Worm (Caenorhabditis elegans) whole organism, midembryonic: ENCODE measurements around the gene F49E8.7.

ENCODE experiments used
- T22C8.4 ChIP-seq: fragments of 200-800 bp; sonication (Bioruptor generic); IDR thresholded peaks from 2 replicates; pipeline ENCODE4 v1.3.6; 2022; ENCODE audit warnings: missing genetic modification characterization, missing compliant biosample characterization
- cog-1 ChIP-seq: sonication (generic microtip); optimal IDR thresholded peaks from 2 replicates; lab custom pipeline; 2016; ENCODE audit warnings: missing genetic modification characterization, missing compliant biosample characterization
- flt-1 ChIP-seq: fragments of 200-800 bp; sonication (Bioruptor generic); IDR thresholded peaks from 2 replicates; pipeline ENCODE4 v1.3.6; 2022; ENCODE audit warnings: missing genetic modification characterization, missing compliant biosample characterization
- klf-2 ChIP-seq: fragments of 200-800 bp; sonication (Bioruptor generic); conservative IDR thresholded peaks from 2 replicates; pipeline ENCODE4 v1.3.6; 2022; ENCODE audit warnings: missing genetic modification reagents, missing genetic modification characterization, missing compliant biosample characterization
- med-1 ChIP-seq: sonication (generic microtip); optimal IDR thresholded peaks from 2 replicates; lab custom pipeline; 2017; ENCODE audit warnings: missing genetic modification characterization, mild to moderate bottlenecking, missing compliant biosample characterization, antibody characterized with exemption, missing genetic modification reagents; ENCODE audit not compliant: insufficient read depth
- ref-1 ChIP-seq: fragments of 200-800 bp; sonication (Bioruptor generic); conservative IDR thresholded peaks from 2 replicates; pipeline ENCODE4 v1.3.6; 2022; ENCODE audit warnings: missing genetic modification reagents, missing genetic modification characterization, missing compliant biosample characterization
- tab-1 ChIP-seq: fragments of 200-800 bp; sonication (Bioruptor generic); IDR thresholded peaks from 2 replicates; pipeline ENCODE4 v1.3.6; 2022; ENCODE audit warnings: missing genetic modification characterization, missing compliant biosample characterization
- ztf-23 ChIP-seq: fragments of 200-800 bp; sonication (Bioruptor generic); IDR thresholded peaks from 2 replicates; pipeline ENCODE4 v1.3.6; 2022; ENCODE audit warnings: missing genetic modification reagents, missing genetic modification characterization, missing compliant biosample characterization
- ztf-29 ChIP-seq: fragments of 200-800 bp; sonication (Bioruptor generic); IDR thresholded peaks from 2 replicates; pipeline ENCODE4 v1.3.6; 2022; ENCODE audit warnings: missing genetic modification reagents, missing genetic modification characterization, missing compliant biosample characterization

Gene F49E8.7

DNA sequence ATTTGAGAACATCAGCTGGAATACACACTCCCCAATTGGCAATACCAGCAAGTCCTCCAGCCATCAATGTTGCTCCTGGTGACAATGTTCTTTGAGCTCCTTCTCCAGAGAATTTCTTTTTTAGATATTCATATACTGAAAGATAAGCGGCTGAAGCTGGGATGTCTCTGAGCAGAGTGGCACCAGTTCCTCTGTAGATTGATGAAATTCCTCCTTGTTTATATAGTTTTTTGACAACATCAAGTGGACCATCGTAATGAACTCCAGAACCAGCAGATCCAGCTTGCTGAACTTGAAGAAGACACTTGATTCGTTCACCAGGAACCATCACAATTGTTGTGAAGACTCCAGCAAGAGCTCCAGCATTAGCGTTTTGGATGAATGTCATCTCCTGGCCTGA is 4.1 kb downstream of the F49E8.7 start:
- no peak for TF ChIP-seq ref-1 (GFP tag; lab: Robert Waterston, UW)
- TF ChIP-seq klf-2 (GFP tag; lab: Robert Waterston, UW), result no peak
- no peak for TF ChIP-seq ztf-29 (GFP tag; lab: Robert Waterston, UW)
- no peak for TF ChIP-seq cog-1 (tag; lab: Kevin White, UChicago)

DNA sequence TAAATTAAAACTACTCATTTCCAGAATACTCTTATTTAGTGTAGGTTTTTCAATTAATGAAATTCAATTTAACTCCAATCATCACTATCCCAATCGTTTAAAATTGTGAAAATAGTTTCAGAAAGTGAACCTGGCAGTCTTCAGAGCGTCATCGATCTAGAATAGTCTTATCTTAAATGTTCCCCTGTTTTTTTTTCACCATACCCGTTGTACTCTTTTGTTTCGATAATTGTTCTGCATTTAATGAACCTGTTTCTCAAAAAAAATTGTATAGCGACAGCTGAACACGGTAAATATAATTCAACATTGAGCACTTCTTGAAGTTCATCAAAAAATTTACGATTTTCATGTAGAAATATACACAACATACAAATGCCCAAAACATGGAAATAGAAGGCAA is 4.9 kb downstream of the F49E8.7 start:
- TF ChIP-seq klf-2 (GFP tag; lab: Robert Waterston, UW) (no peak), cog-1 (tag; lab: Kevin White, UChicago) (no peak), ref-1 (GFP tag; lab: Robert Waterston, UW) (no peak), flt-1 (GFP tag; lab: Robert Waterston, UW) (no peak)

DNA sequence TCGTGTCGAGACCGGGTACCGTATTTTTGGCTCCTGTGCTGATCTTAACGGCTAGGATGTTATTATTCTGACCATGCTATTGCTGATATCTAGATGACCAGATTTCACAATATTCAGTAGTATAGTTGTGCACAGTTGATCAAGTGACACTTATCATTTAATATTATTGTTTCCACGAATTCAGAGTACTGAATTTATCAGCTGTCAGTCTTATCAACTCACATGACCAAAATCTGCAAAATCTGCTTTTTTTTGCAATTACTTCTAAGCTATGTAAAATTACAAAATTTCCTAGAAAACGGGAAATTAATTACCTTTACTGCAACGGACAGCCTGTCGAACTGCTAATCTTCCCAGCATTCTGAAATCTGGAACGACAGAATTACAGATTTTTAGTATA is 5.7 kb downstream of the F49E8.7 start, which contains the start of gene pam-1:
TSS of gene pam-1 (minus strand) at position 368 of the 400 bp plus-strand sequence.
- TF ChIP-seq tab-1 (GFP tag; lab: Robert Waterston, UW) (no peak), cog-1 (tag; lab: Kevin White, UChicago) (no peak), med-1 (no peak)

DNA sequence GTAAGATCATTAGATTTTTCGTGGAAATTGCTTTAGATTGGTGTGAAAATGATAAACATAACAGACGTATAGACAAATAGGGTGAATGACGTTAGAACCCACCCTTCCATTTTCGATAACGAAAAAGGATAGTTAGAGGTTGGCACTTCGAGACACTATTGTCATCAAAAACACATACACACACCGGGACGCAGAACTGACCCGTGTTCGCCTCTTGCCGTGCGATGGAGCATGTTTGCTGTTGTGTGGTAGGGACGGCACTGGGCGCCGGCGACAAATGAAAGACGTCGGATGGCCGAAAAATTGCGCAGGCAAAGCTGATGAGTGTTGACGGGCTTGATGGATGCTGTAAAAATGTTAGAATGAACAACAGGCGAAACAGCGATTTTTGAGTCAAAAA is 6.3 kb downstream of the F49E8.7 start:
- TF ChIP-seq cog-1 (tag; lab: Kevin White, UChicago), result no peak
- no peak for TF ChIP-seq ztf-29 (GFP tag; lab: Robert Waterston, UW)
- no peak for TF ChIP-seq flt-1 (GFP tag; lab: Robert Waterston, UW)
- no peak for TF ChIP-seq ztf-23
- TF ChIP-seq med-1, result no peak
- no peak for TF ChIP-seq klf-2 (GFP tag; lab: Robert Waterston, UW)
- TF ChIP-seq T22C8.4 (GFP tag; lab: Robert Waterston, UW), result no peak
- TF ChIP-seq ref-1 (GFP tag; lab: Robert Waterston, UW), result no peak
- no peak for TF ChIP-seq tab-1 (GFP tag; lab: Robert Waterston, UW)

DNA sequence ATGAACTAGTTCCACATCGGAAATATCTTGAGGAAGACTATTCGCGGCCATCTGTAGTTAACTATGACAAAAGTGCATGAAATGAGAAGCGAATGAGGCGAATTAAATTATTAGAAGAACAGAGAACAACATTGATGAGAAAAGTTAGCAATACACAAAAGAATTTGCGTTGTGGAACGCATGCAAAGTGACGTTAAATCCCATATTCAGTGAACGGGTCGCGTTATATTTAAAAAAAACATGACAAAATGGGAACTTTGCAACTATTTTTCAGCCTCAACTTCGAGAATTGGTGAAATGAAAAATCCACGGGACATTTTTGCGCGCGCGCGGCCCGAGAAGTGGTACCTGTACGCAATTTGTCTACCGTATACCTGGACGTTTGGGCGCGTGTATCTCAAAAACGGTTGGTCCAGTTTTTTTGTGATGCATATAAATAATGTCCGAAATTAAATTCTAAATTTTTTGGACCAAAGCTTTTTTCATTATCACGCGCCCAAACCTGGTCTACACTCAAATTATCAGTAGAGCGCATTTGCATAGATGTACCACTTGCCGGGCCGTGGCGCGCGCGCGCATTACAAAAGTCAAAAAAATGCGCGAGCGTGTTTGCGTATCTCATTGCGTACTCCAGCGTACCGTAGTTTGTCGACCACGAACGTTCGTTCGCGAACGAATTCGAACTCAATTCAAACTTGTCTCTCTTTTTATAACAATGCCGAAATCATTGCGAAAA is 8.2 kb downstream of the F49E8.7 start, which contains the start of the genes cdd-2 and oef-1:
TSS of gene cdd-2 (minus strand) at position 51 of the 736 bp plus-strand sequence.
TSS of gene oef-1 (plus strand) at position 575 of the 736 bp plus-strand sequence.
- TF ChIP-seq klf-2 (GFP tag; lab: Robert Waterston, UW) (no peak), cog-1 (tag; lab: Kevin White, UChicago) (no peak), med-1 (no peak), ztf-29 (GFP tag; lab: Robert Waterston, UW) (no peak), T22C8.4 (GFP tag; lab: Robert Waterston, UW) (no peak), ztf-23 (no peak), tab-1 (GFP tag; lab: Robert Waterston, UW) (no peak), flt-1 (GFP tag; lab: Robert Waterston, UW) (no peak), ref-1 (GFP tag; lab: Robert Waterston, UW) (no peak)

DNA sequence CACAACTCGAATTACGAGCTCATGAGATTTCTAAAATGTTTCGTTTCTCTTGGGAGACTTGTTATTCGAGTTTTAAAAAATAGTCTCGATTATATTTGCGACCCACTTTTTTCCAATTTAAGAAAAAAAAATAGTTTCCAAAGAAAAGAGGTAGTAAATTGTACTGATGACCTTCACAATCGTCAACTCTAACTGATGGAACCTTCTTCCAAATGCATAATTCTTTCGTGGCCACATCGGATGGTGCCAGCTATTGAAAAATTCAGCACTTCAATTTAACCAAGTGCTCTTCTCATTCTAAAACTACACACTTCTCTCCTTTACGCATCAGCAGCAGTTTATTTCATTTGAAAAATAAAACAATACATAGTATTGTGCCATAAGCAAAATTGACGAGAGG is 12.5 kb downstream of the F49E8.7 start:
- no peak for TF ChIP-seq ref-1 (GFP tag; lab: Robert Waterston, UW)
- TF ChIP-seq cog-1 (tag; lab: Kevin White, UChicago), result no peak
- TF ChIP-seq ztf-29 (GFP tag; lab: Robert Waterston, UW), result no peak
- TF ChIP-seq flt-1 (GFP tag; lab: Robert Waterston, UW), result no peak
- no peak for TF ChIP-seq ztf-23
- TF ChIP-seq tab-1 (GFP tag; lab: Robert Waterston, UW), result no peak
- TF ChIP-seq klf-2 (GFP tag; lab: Robert Waterston, UW), result no peak
- no peak for TF ChIP-seq med-1
- no peak for TF ChIP-seq T22C8.4 (GFP tag; lab: Robert Waterston, UW)

DNA sequence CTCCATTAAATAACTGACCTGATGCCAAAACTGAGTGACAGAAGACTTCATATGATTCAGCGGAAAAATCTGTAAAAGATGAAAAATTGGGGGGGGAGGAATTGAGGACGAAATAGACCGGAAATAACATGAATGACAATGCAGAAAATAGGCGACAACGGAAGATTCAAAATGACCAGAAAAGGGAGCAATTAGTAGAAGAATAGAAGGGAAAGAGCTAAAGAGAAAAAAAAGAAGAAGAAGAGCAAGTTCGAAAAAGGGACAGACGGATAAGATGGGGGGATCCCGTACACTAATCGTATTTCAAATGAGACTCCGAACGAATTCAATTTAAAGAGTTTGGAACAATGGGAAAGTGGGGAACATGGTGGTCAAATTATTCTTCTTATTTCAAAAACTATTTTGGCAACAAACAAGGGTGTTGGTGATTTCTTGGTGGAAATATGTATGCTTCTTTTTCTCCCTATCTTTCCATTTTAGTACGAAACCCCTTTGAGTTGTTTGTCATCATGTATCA is 13.6 kb downstream of the F49E8.7 start, which contains the start of gene R05G6.10:
TSS of gene R05G6.10 (minus strand) at position 51 of the 517 bp plus-strand sequence.
- no peak for TF ChIP-seq ztf-23
- no peak for TF ChIP-seq tab-1 (GFP tag; lab: Robert Waterston, UW)
- TF ChIP-seq T22C8.4 (GFP tag; lab: Robert Waterston, UW), result no peak
- no peak for TF ChIP-seq klf-2 (GFP tag; lab: Robert Waterston, UW)
- TF ChIP-seq cog-1 (tag; lab: Kevin White, UChicago), result no peak
- no peak for TF ChIP-seq med-1
- TF ChIP-seq ztf-29 (GFP tag; lab: Robert Waterston, UW), result no peak
- TF ChIP-seq ref-1 (GFP tag; lab: Robert Waterston, UW), result no peak
- TF ChIP-seq flt-1 (GFP tag; lab: Robert Waterston, UW), result no peak

DNA sequence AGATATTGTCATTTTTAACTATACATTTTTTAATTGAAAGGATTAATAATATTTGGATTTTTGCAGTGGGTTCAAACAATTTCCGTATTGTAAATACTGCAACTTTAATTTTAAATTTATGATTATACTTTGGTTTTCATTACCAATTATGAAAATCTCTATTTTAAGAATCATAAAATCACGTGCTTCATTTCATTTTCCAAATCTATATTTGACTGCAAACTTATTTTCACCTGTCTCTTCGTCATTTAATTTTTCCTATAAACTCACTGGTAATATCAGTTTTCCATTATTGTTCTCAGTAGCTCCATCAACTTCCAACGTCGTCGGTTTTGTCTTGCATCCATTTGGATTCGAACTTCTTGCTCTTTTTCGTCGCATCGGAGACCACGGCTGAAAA is 23.8 kb downstream of the F49E8.7 start, which contains the start of gene R05G6.1:
TSS of gene R05G6.1 (plus strand) at position 301 of the 400 bp plus-strand sequence.
- no peak for TF ChIP-seq cog-1 (tag; lab: Kevin White, UChicago)
- no peak for TF ChIP-seq T22C8.4 (GFP tag; lab: Robert Waterston, UW)
- TF ChIP-seq tab-1 (GFP tag; lab: Robert Waterston, UW), result no peak
- no peak for TF ChIP-seq ztf-29 (GFP tag; lab: Robert Waterston, UW)
- no peak for TF ChIP-seq ref-1 (GFP tag; lab: Robert Waterston, UW)
- no peak for TF ChIP-seq klf-2 (GFP tag; lab: Robert Waterston, UW)
- no peak for TF ChIP-seq flt-1 (GFP tag; lab: Robert Waterston, UW)
- TF ChIP-seq ztf-23, result no peak
- no peak for TF ChIP-seq med-1

DNA sequence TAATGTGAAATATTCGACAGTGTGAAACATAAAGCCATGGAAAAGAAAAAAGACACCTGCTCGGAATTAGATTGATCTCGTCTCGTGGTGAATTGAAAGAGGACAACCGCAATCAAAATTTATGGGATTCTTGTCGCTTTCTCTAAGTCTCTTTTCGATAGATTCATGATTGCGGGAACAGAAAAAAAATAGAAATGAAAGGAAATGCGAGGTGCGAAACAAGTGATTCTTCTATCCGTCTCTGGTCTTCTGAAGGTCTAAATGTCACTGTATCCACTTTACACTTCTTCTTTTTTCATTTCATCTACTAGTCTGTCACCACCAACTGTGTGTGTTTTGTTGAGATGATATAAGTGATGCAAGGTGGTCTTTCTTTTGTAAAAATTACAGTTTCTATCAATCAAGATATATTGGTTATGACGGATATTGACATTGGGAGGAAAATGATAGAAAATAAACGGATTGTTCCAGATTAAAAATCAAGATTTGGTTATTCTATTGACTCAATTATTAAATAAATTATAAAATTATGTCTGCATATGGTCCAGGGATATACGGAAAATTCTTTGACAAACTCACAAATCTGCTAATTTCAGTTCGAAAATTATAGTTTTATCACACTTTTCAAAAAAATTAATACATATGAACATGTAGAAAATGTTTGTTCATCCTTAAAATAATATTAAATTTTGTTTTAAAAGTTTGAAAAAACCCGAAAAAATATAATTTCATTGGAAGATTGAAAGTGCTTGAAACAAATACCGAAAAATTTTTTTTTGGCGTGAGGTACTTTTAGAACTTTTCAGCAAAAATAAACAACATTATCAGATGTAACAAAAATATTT is 25.7 kb downstream of the F49E8.7 start:
- TF ChIP-seq ztf-23 (no peak), flt-1 (GFP tag; lab: Robert Waterston, UW) (no peak), ref-1 (GFP tag; lab: Robert Waterston, UW) (no peak), klf-2 (GFP tag; lab: Robert Waterston, UW) (no peak), ztf-29 (GFP tag; lab: Robert Waterston, UW) (no peak), T22C8.4 (GFP tag; lab: Robert Waterston, UW) (no peak), cog-1 (tag; lab: Kevin White, UChicago) (no peak), med-1 (no peak), tab-1 (GFP tag; lab: Robert Waterston, UW) (no peak)
